Worm (Caenorhabditis elegans): ENCODE results near the gene hrg-1.

DNA sequence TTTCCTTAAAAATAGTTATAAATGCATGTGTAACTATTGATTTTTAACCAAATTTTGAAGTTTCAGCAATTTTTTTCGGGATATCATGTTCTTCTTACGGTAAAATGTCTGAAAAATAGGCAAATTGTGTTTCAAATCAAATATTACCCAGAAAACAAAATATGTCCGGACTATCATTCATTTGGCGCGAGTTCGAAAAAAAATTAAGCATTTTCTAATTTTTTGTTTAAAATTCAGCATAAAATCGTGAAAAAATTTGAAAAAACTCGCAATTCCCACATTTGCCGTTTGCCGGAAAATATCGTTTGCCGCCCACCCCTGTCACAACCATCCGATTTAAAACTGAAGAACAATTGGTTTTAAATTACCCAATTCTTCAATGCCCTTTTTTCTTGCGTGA is 24.4 kb downstream of the hrg-1 start:
- TF ChIP-seq nhr-237 (tag; optimal IDR thresholded peaks at IDR 0.05): no peak
- no peak for TF ChIP-seq nhr-28 (tag; optimal IDR thresholded peaks at IDR 0.05)
- TF ChIP-seq elt-3 (tag; optimal IDR thresholded peaks at IDR 0.05): no peak
- no peak for TF ChIP-seq nhr-12 (tag; optimal IDR thresholded peaks at IDR 0.05)
- no peak for TF ChIP-seq ces-1 (GFP tag; optimal IDR thresholded peaks at IDR 0.05)
- TF ChIP-seq pha-4 (tag; optimal IDR thresholded peaks at IDR 0.05): no peak
- no peak for TF ChIP-seq flh-1 (GFP tag; optimal IDR thresholded peaks at IDR 0.05)
- TF ChIP-seq blmp-1 (tag; optimal IDR thresholded peaks at IDR 0.05): no peak
